Worm (Caenorhabditis elegans) whole organism, L4 larva: ENCODE measurements around the gene C17H12.12.
A peak's percentile ranks its signal among the peaks of the same experiment; 100 is the strongest.

Experiments used
- D1046.2 ChIP-seq: fragments of 200-800 bp; sonication (Bioruptor generic); IDR thresholded peaks from 2 replicates; pipeline ENCODE4 v1.3.6; 2022; ENCODE audit warnings: missing genetic modification characterization, missing compliant biosample characterization
- F26F4.8 ChIP-seq: fragments of 200-800 bp; sonication (Bioruptor generic); conservative IDR thresholded peaks from 2 replicates; pipeline ENCODE4 v1.3.6; 2022; ENCODE audit warnings: missing genetic modification characterization, missing compliant biosample characterization
- F49E8.2 ChIP-seq: sonication (generic microtip); optimal IDR thresholded peaks from 2 replicates; lab custom pipeline; 2016; ENCODE audit warnings: missing compliant biosample characterization, mild to moderate bottlenecking, missing genetic modification characterization, borderline replicate concordance
- T26A8.4 ChIP-seq: fragments of 200-800 bp; sonication (Bioruptor generic); IDR thresholded peaks from 2 replicates; pipeline ENCODE4 v1.3.6; 2022; ENCODE audit warnings: missing genetic modification characterization, missing compliant biosample characterization
- Y48G9A.11 ChIP-seq: fragments of 200-800 bp; sonication (Bioruptor generic); IDR thresholded peaks from 2 replicates; pipeline ENCODE4 v1.3.6; 2022; ENCODE audit warnings: missing genetic modification reagents, missing genetic modification characterization, missing compliant biosample characterization
- aha-1 ChIP-seq: fragments of 150-350 bp; peaks from one replicate; lab custom pipeline; 2014; ENCODE audit warnings: missing biosample characterization, missing genetic modification characterization
- ceh-20 ChIP-seq: fragments of 200-800 bp; sonication (Bioruptor generic); IDR thresholded peaks from 2 replicates; pipeline ENCODE4 v1.3.6; 2022; ENCODE audit warnings: missing genetic modification reagents, missing genetic modification characterization, missing compliant biosample characterization
- ceh-82 ChIP-seq: sonication (generic microtip); optimal IDR thresholded peaks from 2 replicates; lab custom pipeline; 2017; ENCODE audit warnings: missing biosample characterization, missing genetic modification characterization
- cey-2 ChIP-seq: sonication (generic microtip); optimal IDR thresholded peaks from 3 replicates; lab custom pipeline; 2017; ENCODE audit warnings: missing genetic modification characterization, mild to moderate bottlenecking, missing compliant biosample characterization, antibody characterized with exemption, borderline replicate concordance; ENCODE audit not compliant: insufficient read depth
- daf-12 ChIP-seq: fragments of 150-350 bp; optimal IDR thresholded peaks from 2 replicates; lab custom pipeline; 2014; ENCODE audit warnings: missing biosample characterization, missing genetic modification reagents, missing genetic modification characterization
- daf-16 ChIP-seq, 3 experiments: sonication (generic microtip); optimal IDR thresholded peaks; 2 replicates each; lab custom pipeline; 2016 to 2017; ENCODE audit warnings: missing genetic modification characterization in 3 of 3, missing genetic modification reagents in 3 of 3, mild to moderate bottlenecking in 2 of 3, missing compliant biosample characterization in 2 of 3, missing biosample characterization in 1 of 3, moderate library complexity in 1 of 3
- dmd-9 ChIP-seq: fragments of 200-800 bp; sonication (Bioruptor generic); IDR thresholded peaks from 2 replicates; pipeline ENCODE4 v1.3.6; 2022; ENCODE audit warnings: missing genetic modification reagents, missing genetic modification characterization, missing compliant biosample characterization
- dpl-1 ChIP-seq: fragments of 150-350 bp; optimal IDR thresholded peaks from 2 replicates; lab custom pipeline; 2014; ENCODE audit warnings: missing biosample characterization, missing genetic modification reagents, missing genetic modification characterization
- hif-1 ChIP-seq, 2 experiments: sonication (generic microtip); optimal IDR thresholded peaks; 2 replicates each; lab custom pipeline; 2016 to 2017; ENCODE audit warnings: missing compliant biosample characterization in 2 of 2, missing genetic modification characterization in 2 of 2, missing genetic modification reagents in 2 of 2, missing genotype in 2 of 2, mild to moderate bottlenecking in 1 of 2
- hlh-11 ChIP-seq: fragments of 200-800 bp; sonication (Bioruptor generic); optimal IDR thresholded peaks from 2 replicates; lab custom pipeline; 2018; ENCODE audit warnings: mild to moderate bottlenecking, missing genetic modification characterization, missing compliant biosample characterization
- hlh-30 ChIP-seq: sonication (generic microtip); optimal IDR thresholded peaks from 2 replicates; lab custom pipeline; 2017; ENCODE audit warnings: antibody characterized with exemption, mild to moderate bottlenecking, missing genetic modification characterization, missing compliant biosample characterization; ENCODE audit not compliant: insufficient read depth
- lin-13 ChIP-seq: fragments of 150-350 bp; optimal IDR thresholded peaks from 2 replicates; lab custom pipeline; 2014; ENCODE audit warnings: missing biosample characterization, missing genetic modification reagents, missing genetic modification characterization
- lsy-2 ChIP-seq, 2 experiments: fragments of 150-350 bp in 1 of 2; sonication (generic microtip) in 1 of 2; optimal IDR thresholded peaks; 2 replicates each; lab custom pipeline; 2014 to 2017; ENCODE audit warnings: missing biosample characterization in 2 of 2, missing genetic modification characterization in 2 of 2
- mdt-29 ChIP-seq: fragments of 200-800 bp; sonication (Bioruptor generic); IDR thresholded peaks from 2 replicates; pipeline ENCODE4 v1.3.6; 2022; ENCODE audit warnings: missing genetic modification reagents, missing genetic modification characterization, missing compliant biosample characterization
- mes-2 ChIP-seq: sonication (generic microtip); optimal IDR thresholded peaks from 2 replicates; lab custom pipeline; 2016; ENCODE audit warnings: missing genotype, mild to moderate bottlenecking, missing genetic modification characterization, missing compliant biosample characterization; ENCODE audit not compliant: poor library complexity, severe bottlenecking
- mxl-2 ChIP-seq: fragments of 200-800 bp; sonication (Bioruptor generic); conservative IDR thresholded peaks from 2 replicates; pipeline ENCODE4 v1.3.6; 2022; ENCODE audit warnings: missing genetic modification reagents, missing genetic modification characterization, missing compliant biosample characterization
- mxl-3 ChIP-seq: fragments of 200-800 bp; sonication (Bioruptor generic); optimal IDR thresholded peaks from 2 replicates; lab custom pipeline; 2018; ENCODE audit warnings: mild to moderate bottlenecking, missing genetic modification characterization, missing compliant biosample characterization
- nhr-11 ChIP-seq: fragments of 150-350 bp; optimal IDR thresholded peaks from 2 replicates; lab custom pipeline; 2014; ENCODE audit warnings: missing biosample characterization, missing genetic modification characterization
- nhr-237 ChIP-seq: sonication (generic microtip); optimal IDR thresholded peaks from 2 replicates; lab custom pipeline; 2017; ENCODE audit warnings: missing biosample characterization, missing genetic modification characterization
- pha-4 ChIP-seq, 2 experiments: fragments of 150-350 bp in 1 of 2; fragments of 200-800 bp in 1 of 2; sonication (Bioruptor generic) in 1 of 2; IDR thresholded peaks in 1 of 2; optimal IDR thresholded peaks in 1 of 2; 2 replicates each; pipeline versions ENCODE4 v1.3.6 to Lab custom; 2014 to 2022; ENCODE audit warnings: missing genetic modification characterization in 2 of 2, missing genetic modification reagents in 2 of 2, missing biosample characterization in 1 of 2, missing compliant biosample characterization in 1 of 2
- saeg-2 ChIP-seq: fragments of 200-800 bp; sonication (Bioruptor generic); IDR thresholded peaks from 2 replicates; pipeline ENCODE4 v1.3.6; 2022; ENCODE audit warnings: missing genetic modification reagents, missing genetic modification characterization, missing compliant biosample characterization
- spr-1 ChIP-seq: sonication (generic microtip); optimal IDR thresholded peaks from 2 replicates; lab custom pipeline; 2016; ENCODE audit warnings: mild to moderate bottlenecking, missing genetic modification characterization, missing compliant biosample characterization
- tag-97 ChIP-seq: fragments of 200-800 bp; sonication (Bioruptor generic); IDR thresholded peaks from 2 replicates; pipeline ENCODE4 v1.3.6; 2022; ENCODE audit warnings: missing genetic modification characterization, missing compliant biosample characterization
- unc-130 ChIP-seq: sonication (generic microtip); optimal IDR thresholded peaks from 2 replicates; lab custom pipeline; 2016; ENCODE audit warnings: missing genetic modification reagents, missing genetic modification characterization, missing compliant biosample characterization
- unc-62 ChIP-seq, 3 experiments: fragments of 150-350 bp in 1 of 3; sonication (generic microtip); optimal IDR thresholded peaks in 2 of 3; peaks in 1 of 3; 1 replicate in 1 of 3; 2 replicates in 2 of 3; lab custom pipeline; 2014 to 2017; ENCODE audit warnings: missing biosample characterization in 3 of 3, missing genetic modification characterization in 3 of 3, missing genetic modification reagents in 3 of 3, missing genotype in 1 of 3
- vab-7 ChIP-seq: fragments of 200-800 bp; sonication (Bioruptor generic); IDR thresholded peaks from 2 replicates; pipeline ENCODE4 v1.3.6; 2022; ENCODE audit warnings: missing genetic modification reagents, missing genetic modification characterization, missing compliant biosample characterization
- zfp-2 ChIP-seq: sonication (generic microtip); optimal IDR thresholded peaks from 2 replicates; lab custom pipeline; 2016; ENCODE audit warnings: mild to moderate bottlenecking, missing genetic modification characterization, missing compliant biosample characterization
- zip-11 ChIP-seq: fragments of 200-800 bp; sonication (Bioruptor generic); IDR thresholded peaks from 2 replicates; pipeline ENCODE4 v1.3.6; 2022; ENCODE audit warnings: missing genetic modification characterization, missing compliant biosample characterization

Gene C17H12.12

ce11 chrIV:6747652-6748051, 48.1 kb upstream of the C17H12.12 start (continued):
- TF ChIP-seq aha-1 (tag; lab: Kevin White, UChicago), result peak; percentile 0
- TF ChIP-seq zip-11 (GFP tag; lab: Robert Waterston, UW), result no peak
- TF ChIP-seq pha-4 (GFP tag; IDR thresholded peaks at IDR 0.05; lab: Robert Waterston, UW), result no peak
- peak; percentile 11 for TF ChIP-seq pha-4 (tag; optimal IDR thresholded peaks at IDR 0.05; lab: Kevin White, UChicago)
- TF ChIP-seq unc-130 (GFP tag; lab: Kevin White, UChicago), result peak; percentile 63
- TF ChIP-seq tag-97, result no peak

ce11 chrIV:6748491-6748890, 47.2 kb upstream of the C17H12.12 start, which contains the start of gene lin-45:
Gene lin-45, minus strand, starts transcription at chrIV:6748572.
- TF ChIP-seq lin-13 (GFP tag; lab: Kevin White, UChicago) (no peak), hlh-30 (peak; percentile 24), hif-1 (tag; optimal IDR thresholded peaks at IDR 0.05; lab: Kevin White, UChicago) (peak in 1 of 2 experiments; percentile 8), D1046.2 (GFP tag; lab: Robert Waterston, UW) (no peak), hlh-11 (tag; lab: Kevin White, UChicago) (peak; percentile 26), vab-7 (GFP tag; lab: Robert Waterston, UW) (no peak), daf-16 (GFP tag; optimal IDR thresholded peaks at IDR 0.05; lab: Kevin White, UChicago) (peak in 1 of 2 experiments; percentile 63), daf-16 (tag; optimal IDR thresholded peaks at IDR 0.05; lab: Kevin White, UChicago) (no peak), mxl-3 (GFP tag; lab: Kevin White, UChicago) (peak; percentile 38), daf-12 (tag; lab: Kevin White, UChicago) (no peak)

ce11 chrIV:6750117-6750516, 45.6 kb upstream of the C17H12.12 start:
- TF ChIP-seq unc-62 (GFP tag; optimal IDR thresholded peaks at IDR 0.05 in 1 of 2; lab: Kevin White, UChicago) (peak in 1 of 2 experiments; percentile 43), unc-62 (tag; optimal IDR thresholded peaks at IDR 0.05; lab: Kevin White, UChicago) (no peak), cey-2 (tag; lab: Kevin White, UChicago) (no peak)

ce11 chrIV:6751213-6751612, 44.5 kb upstream of the C17H12.12 start:
- TF ChIP-seq nhr-237 (tag; lab: Kevin White, UChicago), result no peak
- TF ChIP-seq ceh-82 (tag; lab: Kevin White, UChicago), result no peak
- peak; percentile 68 for TF ChIP-seq aha-1 (tag; lab: Kevin White, UChicago)
- TF ChIP-seq cey-2 (tag; lab: Kevin White, UChicago), result no peak
- no peak for TF ChIP-seq F26F4.8 (GFP tag; lab: Robert Waterston, UW)
- no peak for TF ChIP-seq mes-2 (tag; lab: Kevin White, UChicago)
- TF ChIP-seq unc-62 (GFP tag; optimal IDR thresholded peaks at IDR 0.05 in 1 of 2; lab: Kevin White, UChicago), result no peak
- TF ChIP-seq unc-62 (tag; optimal IDR thresholded peaks at IDR 0.05; lab: Kevin White, UChicago), result no peak
- TF ChIP-seq T26A8.4, result 0 out of 2 replicates have a peak, but pooled peaks have one; percentile 44
- peak; percentile 60; the same call in 1 of the 2 replicates for TF ChIP-seq ceh-20
- no peak for TF ChIP-seq Y48G9A.11 (GFP tag; lab: Robert Waterston, UW)
- no peak for TF ChIP-seq spr-1 (tag; lab: Kevin White, UChicago)
- TF ChIP-seq saeg-2 (GFP tag; lab: Robert Waterston, UW), result no peak
- peak; percentile 24 to 25 for TF ChIP-seq lsy-2 (tag; optimal IDR thresholded peaks at IDR 0.05; lab: Kevin White, UChicago)
- peak; percentile 52 for TF ChIP-seq mdt-29 (GFP tag; lab: Robert Waterston, UW)
- no peak for TF ChIP-seq zfp-2
- no peak for TF ChIP-seq dmd-9
- TF ChIP-seq nhr-11, result peak; percentile 69
- 0 out of 2 replicates have a peak, but pooled peaks have one; percentile 18 for TF ChIP-seq mxl-2
- no peak for TF ChIP-seq dpl-1 (GFP tag; lab: Kevin White, UChicago)
- peak in 1 of 2 experiments; percentile 98 for TF ChIP-seq daf-16 (GFP tag; optimal IDR thresholded peaks at IDR 0.05; lab: Kevin White, UChicago)
- no peak for TF ChIP-seq daf-16 (tag; optimal IDR thresholded peaks at IDR 0.05; lab: Kevin White, UChicago)
- no peak for TF ChIP-seq vab-7 (GFP tag; lab: Robert Waterston, UW)
- no peak for TF ChIP-seq F49E8.2 (tag; lab: Kevin White, UChicago)
- TF ChIP-seq hlh-11 (tag; lab: Kevin White, UChicago), result peak; percentile 55
- TF ChIP-seq hlh-30, result peak; percentile 61
